Worm (Caenorhabditis elegans): ENCODE data around the gene hyl-2.

DNA sequence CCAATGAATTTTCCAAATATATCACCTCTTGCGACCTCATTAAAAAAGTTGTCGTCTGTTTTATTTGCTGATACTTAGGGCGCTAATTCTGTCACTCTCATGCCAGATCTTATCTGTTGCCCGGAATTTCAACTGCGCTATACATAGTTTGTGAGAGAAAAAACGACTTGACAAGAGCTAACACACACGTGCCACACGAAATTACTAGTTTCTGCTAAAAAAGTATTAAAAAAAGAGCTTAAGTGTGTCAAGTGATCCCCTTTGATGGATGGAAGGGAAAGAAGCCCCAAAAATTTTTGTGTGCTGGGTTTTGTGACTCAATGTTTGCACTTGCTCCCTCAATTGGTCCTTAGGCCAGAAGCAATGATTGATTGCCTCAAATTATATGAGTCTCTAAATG is 41.4 kb upstream of the hyl-2 start:
- no peak for TF ChIP-seq ama-1 (optimal IDR thresholded peaks at IDR 0.05)
- no peak for TF ChIP-seq ama-1 (GFP tag; optimal IDR thresholded peaks at IDR 0.05)
- no peak for TF ChIP-seq unc-62 (GFP tag; optimal IDR thresholded peaks at IDR 0.05)
- no peak for TF ChIP-seq snpc-4 (GFP tag; optimal IDR thresholded peaks at IDR 0.05)
- TF ChIP-seq snpc-4 (tag; optimal IDR thresholded peaks at IDR 0.05): no peak
- no peak for TF ChIP-seq mxl-1 (tag; optimal IDR thresholded peaks at IDR 0.05)
- TF ChIP-seq dpl-1 (GFP tag; optimal IDR thresholded peaks at IDR 0.05): no peak
- TF ChIP-seq unc-130 (GFP tag; optimal IDR thresholded peaks at IDR 0.05): no peak
